Worm (Caenorhabditis elegans) whole organism, L4 larva: ENCODE data around the gene C07D8.5.
A peak's percentile ranks its signal among the peaks of the same experiment; 100 is the strongest.

Experiments
- F44E2.7 ChIP-seq: fragments of 200-800 bp; sonication (Bioruptor generic); IDR thresholded peaks from 2 replicates; pipeline ENCODE4 v2.1.2; 2022; ENCODE audit warnings: missing genetic modification characterization, missing compliant biosample characterization
- Y48G9A.11 ChIP-seq: fragments of 200-800 bp; sonication (Bioruptor generic); IDR thresholded peaks from 2 replicates; pipeline ENCODE4 v1.3.6; 2022; ENCODE audit warnings: missing genetic modification reagents, missing genetic modification characterization, missing compliant biosample characterization
- aha-1 ChIP-seq: fragments of 150-350 bp; peaks from one replicate; lab custom pipeline; 2014; ENCODE audit warnings: missing biosample characterization, missing genetic modification characterization
- ceh-20 ChIP-seq: fragments of 200-800 bp; sonication (Bioruptor generic); IDR thresholded peaks from 2 replicates; pipeline ENCODE4 v1.3.6; 2022; ENCODE audit warnings: missing genetic modification reagents, missing genetic modification characterization, missing compliant biosample characterization
- ceh-44 ChIP-seq: fragments of 200-800 bp; sonication (Bioruptor generic); IDR thresholded peaks from 2 replicates; pipeline ENCODE4 v1.3.6; 2022; ENCODE audit warnings: missing genetic modification reagents, missing genetic modification characterization, missing compliant biosample characterization
- ceh-82 ChIP-seq: sonication (generic microtip); optimal IDR thresholded peaks from 2 replicates; lab custom pipeline; 2017; ENCODE audit warnings: missing biosample characterization, missing genetic modification characterization
- daf-16 ChIP-seq, 3 experiments: sonication (generic microtip); optimal IDR thresholded peaks; 2 replicates each; lab custom pipeline; 2016 to 2017; ENCODE audit warnings: missing genetic modification characterization in 3 of 3, missing genetic modification reagents in 3 of 3, mild to moderate bottlenecking in 2 of 3, missing compliant biosample characterization in 2 of 3, missing biosample characterization in 1 of 3, moderate library complexity in 1 of 3
- dmd-6 ChIP-seq: fragments of 200-800 bp; sonication (Bioruptor generic); IDR thresholded peaks from 2 replicates; pipeline ENCODE4 v1.3.6; 2022; ENCODE audit warnings: missing genetic modification reagents, missing genetic modification characterization, missing compliant biosample characterization
- duxl-1 ChIP-seq: sonication (generic microtip); optimal IDR thresholded peaks from 2 replicates; lab custom pipeline; 2016; ENCODE audit warnings: mild to moderate bottlenecking, missing genetic modification characterization, moderate library complexity, missing compliant biosample characterization; ENCODE audit not compliant: poor library complexity
- dve-1 ChIP-seq: sonication (generic microtip); optimal IDR thresholded peaks from 2 replicates; lab custom pipeline; 2017; ENCODE audit warnings: antibody characterized with exemption, mild to moderate bottlenecking, missing genetic modification characterization, missing compliant biosample characterization; ENCODE audit not compliant: insufficient read depth
- fos-1 ChIP-seq: fragments of 150-350 bp; optimal IDR thresholded peaks from 2 replicates; lab custom pipeline; 2014; ENCODE audit warnings: missing biosample characterization, missing genetic modification characterization
- hif-1 ChIP-seq, 2 experiments: sonication (generic microtip); optimal IDR thresholded peaks; 2 replicates each; lab custom pipeline; 2016 to 2017; ENCODE audit warnings: missing compliant biosample characterization in 2 of 2, missing genetic modification characterization in 2 of 2, missing genetic modification reagents in 2 of 2, missing genotype in 2 of 2, mild to moderate bottlenecking in 1 of 2
- hlh-11 ChIP-seq: fragments of 200-800 bp; sonication (Bioruptor generic); optimal IDR thresholded peaks from 2 replicates; lab custom pipeline; 2018; ENCODE audit warnings: mild to moderate bottlenecking, missing genetic modification characterization, missing compliant biosample characterization
- hlh-30 ChIP-seq: sonication (generic microtip); optimal IDR thresholded peaks from 2 replicates; lab custom pipeline; 2017; ENCODE audit warnings: antibody characterized with exemption, mild to moderate bottlenecking, missing genetic modification characterization, missing compliant biosample characterization; ENCODE audit not compliant: insufficient read depth
- hmg-1.1 ChIP-seq: fragments of 200-800 bp; sonication (Bioruptor generic); IDR thresholded peaks from 2 replicates; pipeline ENCODE4 v1.3.6; 2022; ENCODE audit warnings: missing genetic modification reagents, missing genetic modification characterization, missing compliant biosample characterization
- lin-29 ChIP-seq: fragments of 200-800 bp; sonication (Bioruptor generic); IDR thresholded peaks from 2 replicates; pipeline ENCODE4 v1.3.6; 2022; ENCODE audit warnings: missing genetic modification reagents, missing genetic modification characterization, missing compliant biosample characterization
- lsy-2 ChIP-seq, 2 experiments: fragments of 150-350 bp in 1 of 2; sonication (generic microtip) in 1 of 2; optimal IDR thresholded peaks; 2 replicates each; lab custom pipeline; 2014 to 2017; ENCODE audit warnings: missing biosample characterization in 2 of 2, missing genetic modification characterization in 2 of 2
- madf-5 ChIP-seq, 2 experiments: fragments of 200-800 bp; sonication (Bioruptor generic); IDR thresholded peaks; 2 replicates each; pipeline ENCODE4 v1.3.6; 2022; ENCODE audit warnings: missing compliant biosample characterization in 2 of 2, missing genetic modification characterization in 2 of 2
- mdl-1 ChIP-seq, 2 experiments: fragments of 150-350 bp in 1 of 2; sonication (generic microtip) in 1 of 2; optimal IDR thresholded peaks; 2 replicates each; lab custom pipeline; 2014 to 2017; ENCODE audit warnings: missing biosample characterization in 2 of 2, missing genetic modification characterization in 2 of 2
- mep-1 ChIP-seq: fragments of 150-350 bp; sonication (generic microtip); optimal IDR thresholded peaks from 3 replicates; lab custom pipeline; 2014; ENCODE audit warnings: missing biosample characterization, missing genetic modification characterization
- mes-2 ChIP-seq: sonication (generic microtip); optimal IDR thresholded peaks from 2 replicates; lab custom pipeline; 2016; ENCODE audit warnings: missing genotype, mild to moderate bottlenecking, missing genetic modification characterization, missing compliant biosample characterization; ENCODE audit not compliant: poor library complexity, severe bottlenecking
- mxl-3 ChIP-seq: fragments of 200-800 bp; sonication (Bioruptor generic); optimal IDR thresholded peaks from 2 replicates; lab custom pipeline; 2018; ENCODE audit warnings: mild to moderate bottlenecking, missing genetic modification characterization, missing compliant biosample characterization
- nhr-11 ChIP-seq: fragments of 150-350 bp; optimal IDR thresholded peaks from 2 replicates; lab custom pipeline; 2014; ENCODE audit warnings: missing biosample characterization, missing genetic modification characterization
- nhr-25 ChIP-seq: sonication (generic microtip); optimal IDR thresholded peaks from 2 replicates; lab custom pipeline; 2017; ENCODE audit warnings: missing genetic modification characterization, mild to moderate bottlenecking, missing compliant biosample characterization, antibody characterized with exemption, moderate library complexity, borderline replicate concordance; ENCODE audit not compliant: insufficient read depth
- nhr-28 ChIP-seq: fragments of 150-350 bp; optimal IDR thresholded peaks from 2 replicates; lab custom pipeline; 2014; ENCODE audit warnings: missing biosample characterization, missing genetic modification characterization
- pha-4 ChIP-seq, 2 experiments: fragments of 150-350 bp in 1 of 2; fragments of 200-800 bp in 1 of 2; sonication (Bioruptor generic) in 1 of 2; IDR thresholded peaks in 1 of 2; optimal IDR thresholded peaks in 1 of 2; 2 replicates each; pipeline versions ENCODE4 v1.3.6 to Lab custom; 2014 to 2022; ENCODE audit warnings: missing genetic modification characterization in 2 of 2, missing genetic modification reagents in 2 of 2, missing biosample characterization in 1 of 2, missing compliant biosample characterization in 1 of 2
- php-3 ChIP-seq: fragments of 200-800 bp; sonication (Bioruptor generic); IDR thresholded peaks from 2 replicates; pipeline ENCODE4 v1.3.6; 2022; ENCODE audit warnings: missing genetic modification reagents, missing genetic modification characterization, missing compliant biosample characterization
- rbr-2 ChIP-seq: sonication (generic microtip); optimal IDR thresholded peaks from 2 replicates; lab custom pipeline; 2016; ENCODE audit warnings: missing genotype, missing genetic modification characterization, missing compliant biosample characterization
- saeg-2 ChIP-seq: fragments of 200-800 bp; sonication (Bioruptor generic); IDR thresholded peaks from 2 replicates; pipeline ENCODE4 v1.3.6; 2022; ENCODE audit warnings: missing genetic modification reagents, missing genetic modification characterization, missing compliant biosample characterization
- set-16 ChIP-seq: fragments of 200-800 bp; sonication (Bioruptor generic); IDR thresholded peaks from 2 replicates; pipeline ENCODE4 v1.3.6; 2022; ENCODE audit warnings: missing genetic modification reagents, missing genetic modification characterization, missing compliant biosample characterization
- snpc-1.2 ChIP-seq: fragments of 200-800 bp; sonication (Bioruptor generic); IDR thresholded peaks from 2 replicates; pipeline ENCODE4 v1.3.6; 2022; ENCODE audit warnings: missing genetic modification reagents, missing genetic modification characterization, missing compliant biosample characterization
- snpc-4 ChIP-seq: fragments of 150-350 bp; optimal IDR thresholded peaks from 2 replicates; lab custom pipeline; 2014; ENCODE audit warnings: missing biosample characterization, missing genetic modification characterization
- tra-1 ChIP-seq: fragments of 200-800 bp; sonication (Bioruptor generic); IDR thresholded peaks from 2 replicates; pipeline ENCODE4 v1.3.6; 2022; ENCODE audit warnings: missing genetic modification reagents, missing genetic modification characterization, missing compliant biosample characterization
- unc-62 ChIP-seq, 3 experiments: fragments of 150-350 bp in 1 of 3; sonication (generic microtip); optimal IDR thresholded peaks in 2 of 3; peaks in 1 of 3; 1 replicate in 1 of 3; 2 replicates in 2 of 3; lab custom pipeline; 2014 to 2017; ENCODE audit warnings: missing biosample characterization in 3 of 3, missing genetic modification characterization in 3 of 3, missing genetic modification reagents in 3 of 3, missing genotype in 1 of 3
- zfp-2 ChIP-seq: sonication (generic microtip); optimal IDR thresholded peaks from 2 replicates; lab custom pipeline; 2016; ENCODE audit warnings: mild to moderate bottlenecking, missing genetic modification characterization, missing compliant biosample characterization
- zfp-3 ChIP-seq: fragments of 200-800 bp; sonication (Bioruptor generic); conservative IDR thresholded peaks from 2 replicates; pipeline ENCODE4 v1.3.6; 2022; ENCODE audit warnings: missing genetic modification reagents, missing genetic modification characterization, missing compliant biosample characterization
- ztf-11 ChIP-seq: fragments of 150-350 bp; optimal IDR thresholded peaks from 2 replicates; lab custom pipeline; 2014; ENCODE audit warnings: missing biosample characterization, missing genetic modification characterization

The C07D8.5 gene

ce11 chrX:7306434-7306833, 37.4 kb upstream of the C07D8.5 start:
- TF ChIP-seq fos-1 (tag; lab: Kevin White, UChicago), result no peak
- peak; percentile 93 for TF ChIP-seq nhr-28
- no peak for TF ChIP-seq madf-5 (GFP tag; IDR thresholded peaks at IDR 0.05; lab: Robert Waterston, UW)
- TF ChIP-seq aha-1 (tag; lab: Kevin White, UChicago), result peak; percentile 60
- peak in 1 of 2 experiments; percentile 20 for TF ChIP-seq hif-1 (tag; optimal IDR thresholded peaks at IDR 0.05; lab: Kevin White, UChicago)
- TF ChIP-seq ztf-11 (tag; lab: Kevin White, UChicago), result no peak
- no peak for TF ChIP-seq snpc-4 (tag; lab: Kevin White, UChicago)
- no peak for TF ChIP-seq lin-29 (GFP tag; lab: Robert Waterston, UW)
- TF ChIP-seq nhr-11, result no peak
- TF ChIP-seq php-3 (GFP tag; lab: Robert Waterston, UW), result no peak
- peak; percentile 66 for TF ChIP-seq hmg-1.1 (GFP tag; lab: Robert Waterston, UW)
- TF ChIP-seq rbr-2 (tag; lab: Kevin White, UChicago), result peak; percentile 49
- no peak for TF ChIP-seq snpc-1.2 (GFP tag; lab: Robert Waterston, UW)
- TF ChIP-seq tra-1, result peak; percentile 68; the same call in 1 of the 2 replicates
- peak; percentile 31 to 60 for TF ChIP-seq mdl-1 (tag; optimal IDR thresholded peaks at IDR 0.05; lab: Kevin White, UChicago)
- TF ChIP-seq unc-62 (GFP tag; optimal IDR thresholded peaks at IDR 0.05 in 1 of 2; lab: Kevin White, UChicago), result peak in 1 of 2 experiments; percentile 82
- no peak for TF ChIP-seq unc-62 (tag; optimal IDR thresholded peaks at IDR 0.05; lab: Kevin White, UChicago)
- TF ChIP-seq zfp-3 (GFP tag; lab: Robert Waterston, UW), result no peak
- peak; percentile 60 for TF ChIP-seq nhr-25
- no peak for TF ChIP-seq F44E2.7 (GFP tag; lab: Robert Waterston, UW)
- TF ChIP-seq hlh-11, result peak; percentile 81
- peak; percentile 69 for TF ChIP-seq mxl-3 (GFP tag; lab: Kevin White, UChicago)
- TF ChIP-seq pha-4 (GFP tag; IDR thresholded peaks at IDR 0.05; lab: Robert Waterston, UW), result no peak
- peak; percentile 17 for TF ChIP-seq pha-4 (tag; optimal IDR thresholded peaks at IDR 0.05; lab: Kevin White, UChicago)
- TF ChIP-seq ceh-20 (GFP tag; lab: Robert Waterston, UW), result 0 out of 2 replicates have a peak, but pooled peaks have one; percentile 50
- peak; percentile 53 for TF ChIP-seq hlh-30
- peak; percentile 80 for TF ChIP-seq dve-1 (tag; lab: Kevin White, UChicago)
- TF ChIP-seq ceh-82, result no peak
- peak; percentile 16 to 65 for TF ChIP-seq lsy-2 (tag; optimal IDR thresholded peaks at IDR 0.05; lab: Kevin White, UChicago)
- peak; percentile 53 for TF ChIP-seq mes-2
- peak; percentile 72 for TF ChIP-seq dmd-6 (GFP tag; lab: Robert Waterston, UW)
- TF ChIP-seq mep-1 (tag; lab: Kevin White, UChicago), result peak; percentile 80
- TF ChIP-seq daf-16 (GFP tag; optimal IDR thresholded peaks at IDR 0.05; lab: Kevin White, UChicago), result peak in 1 of 2 experiments; percentile 49
- TF ChIP-seq daf-16 (tag; optimal IDR thresholded peaks at IDR 0.05; lab: Kevin White, UChicago), result peak; percentile 64

ce11 chrX:7309775-7310174, 34.1 kb upstream of the C07D8.5 start, which contains the start of the genes his-38 and his-40:
Gene his-38, minus strand, starts transcription at chrX:7309875.
Gene his-40, plus strand, starts transcription at chrX:7310110.
- TF ChIP-seq nhr-11 (no peak), daf-16 (GFP tag; optimal IDR thresholded peaks at IDR 0.05; lab: Kevin White, UChicago) (no peak), daf-16 (tag; optimal IDR thresholded peaks at IDR 0.05; lab: Kevin White, UChicago) (peak; percentile 22), ceh-44 (GFP tag; lab: Robert Waterston, UW) (no peak), duxl-1 (tag; lab: Kevin White, UChicago) (no peak), Y48G9A.11 (no peak), saeg-2 (no peak), zfp-2 (tag; lab: Kevin White, UChicago) (no peak), set-16 (no peak), dmd-6 (GFP tag; lab: Robert Waterston, UW) (no peak)
- TF ChIP-seq, all 104 proteins: peak for 1
